Worm (Caenorhabditis elegans) whole organism, mixed stage, embryonic: ENCODE results near the gene grl-19.
A peak's percentile ranks its signal among the peaks of the same experiment; 100 is the strongest.

Source experiments
- M03D4.4 ChIP-seq: sonication (generic microtip); optimal IDR thresholded peaks from 2 replicates; lab custom pipeline; 2017; ENCODE audit warnings: mild to moderate bottlenecking, missing genetic modification characterization, missing compliant biosample characterization
- ceh-39 ChIP-seq: fragments of 150-350 bp; optimal IDR thresholded peaks from 2 replicates; lab custom pipeline; 2014; ENCODE audit warnings: missing biosample characterization, missing genetic modification characterization
- ceh-43 ChIP-seq: fragments of 200-800 bp; sonication (Bioruptor generic); optimal IDR thresholded peaks from 2 replicates; lab custom pipeline; 2018; ENCODE audit warnings: mild to moderate bottlenecking, missing genetic modification characterization, moderate library complexity, missing compliant biosample characterization
- ceh-83 ChIP-seq: fragments of 200-800 bp; sonication (Bioruptor generic); optimal IDR thresholded peaks from 2 replicates; lab custom pipeline; 2018; ENCODE audit warnings: mild to moderate bottlenecking, missing genetic modification characterization, missing compliant biosample characterization
- ces-1 ChIP-seq: fragments of 150-350 bp; optimal IDR thresholded peaks from 2 replicates; lab custom pipeline; 2014; ENCODE audit warnings: missing biosample characterization, missing genetic modification reagents, missing genetic modification characterization
- cnd-1 ChIP-seq: fragments of 200-800 bp; sonication (Bioruptor generic); optimal IDR thresholded peaks from 2 replicates; lab custom pipeline; 2018; ENCODE audit warnings: mild to moderate bottlenecking, missing genetic modification characterization, missing compliant biosample characterization
- drap-1 ChIP-seq: fragments of 200-800 bp; sonication (Bioruptor generic); optimal IDR thresholded peaks from 3 replicates; lab custom pipeline; 2018; ENCODE audit warnings: mild to moderate bottlenecking, missing genetic modification characterization, missing compliant biosample characterization
- elt-1 ChIP-seq: sonication (generic microtip); optimal IDR thresholded peaks from 2 replicates; lab custom pipeline; 2017; ENCODE audit warnings: missing genetic modification characterization, mild to moderate bottlenecking, missing compliant biosample characterization, antibody characterized with exemption, moderate library complexity, borderline replicate concordance; ENCODE audit not compliant: insufficient read depth
- elt-3 ChIP-seq: fragments of 150-350 bp; optimal IDR thresholded peaks from 2 replicates; lab custom pipeline; 2014; ENCODE audit warnings: missing biosample characterization, missing genetic modification characterization
- flh-1 ChIP-seq: fragments of 200-800 bp; sonication (Bioruptor generic); optimal IDR thresholded peaks from 2 replicates; lab custom pipeline; 2018; ENCODE audit warnings: mild to moderate bottlenecking, missing genetic modification characterization, moderate library complexity, missing compliant biosample characterization
- ham-2 ChIP-seq: fragments of 200-800 bp; sonication (Bioruptor generic); optimal IDR thresholded peaks from 2 replicates; lab custom pipeline; 2018; ENCODE audit warnings: mild to moderate bottlenecking, missing genetic modification characterization, missing compliant biosample characterization
- hlh-1 ChIP-seq: fragments of 150-350 bp; optimal IDR thresholded peaks from 2 replicates; lab custom pipeline; 2014; ENCODE audit warnings: missing biosample characterization, missing genetic modification reagents, missing genetic modification characterization
- lin-13 ChIP-seq: fragments of 150-350 bp; optimal IDR thresholded peaks from 2 replicates; lab custom pipeline; 2014; ENCODE audit warnings: missing biosample characterization, missing genetic modification characterization
- lin-32 ChIP-seq: fragments of 200-800 bp; sonication (Bioruptor generic); optimal IDR thresholded peaks from 2 replicates; lab custom pipeline; 2018; ENCODE audit warnings: mild to moderate bottlenecking, missing genetic modification characterization, missing compliant biosample characterization
- lsy-2 ChIP-seq: fragments of 150-350 bp; optimal IDR thresholded peaks from 2 replicates; lab custom pipeline; 2014; ENCODE audit warnings: missing biosample characterization, missing genetic modification characterization
- mab-5 ChIP-seq: fragments of 150-350 bp; optimal IDR thresholded peaks from 2 replicates; lab custom pipeline; 2014; ENCODE audit warnings: missing biosample characterization, missing genetic modification characterization
- mep-1 ChIP-seq: fragments of 150-350 bp; optimal IDR thresholded peaks from 2 replicates; lab custom pipeline; 2017; ENCODE audit warnings: missing biosample characterization, missing genetic modification reagents, missing genetic modification characterization, inconsistent platforms
- mls-2 ChIP-seq: sonication (generic microtip); optimal IDR thresholded peaks from 2 replicates; lab custom pipeline; 2016; ENCODE audit warnings: mild to moderate bottlenecking, missing genetic modification characterization, moderate library complexity, missing compliant biosample characterization
- nhr-12 ChIP-seq: fragments of 150-350 bp; optimal IDR thresholded peaks from 2 replicates; lab custom pipeline; 2014; ENCODE audit warnings: missing biosample characterization, missing genetic modification characterization
- nhr-2 ChIP-seq: fragments of 150-350 bp; optimal IDR thresholded peaks from 2 replicates; lab custom pipeline; 2014; ENCODE audit warnings: missing biosample characterization, missing genetic modification characterization
- nhr-237 ChIP-seq: fragments of 150-350 bp; optimal IDR thresholded peaks from 2 replicates; lab custom pipeline; 2014; ENCODE audit warnings: missing biosample characterization, missing genetic modification characterization
- nhr-28 ChIP-seq: fragments of 150-350 bp; optimal IDR thresholded peaks from 2 replicates; lab custom pipeline; 2014; ENCODE audit warnings: missing biosample characterization, missing genetic modification characterization
- pha-4 ChIP-seq: fragments of 150-350 bp; optimal IDR thresholded peaks from 2 replicates; lab custom pipeline; 2018; ENCODE audit warnings: missing biosample characterization, missing genetic modification reagents, missing genetic modification characterization
- sem-2 ChIP-seq: fragments of 200-800 bp; sonication (Bioruptor generic); optimal IDR thresholded peaks from 2 replicates; lab custom pipeline; 2018; ENCODE audit warnings: mild to moderate bottlenecking, missing genetic modification characterization, missing compliant biosample characterization
- snpc-4 ChIP-seq: fragments of 150-350 bp; optimal IDR thresholded peaks from 2 replicates; lab custom pipeline; 2014; ENCODE audit warnings: missing biosample characterization, missing genetic modification characterization
- tbx-8 ChIP-seq: fragments of 200-800 bp; sonication (Bioruptor generic); optimal IDR thresholded peaks from 2 replicates; lab custom pipeline; 2018; ENCODE audit warnings: mild to moderate bottlenecking, missing genetic modification characterization, moderate library complexity, missing compliant biosample characterization
- unc-39 ChIP-seq: fragments of 150-350 bp; optimal IDR thresholded peaks from 2 replicates; lab custom pipeline; 2014; ENCODE audit warnings: missing biosample characterization, missing genetic modification characterization
- unc-62 ChIP-seq: fragments of 150-350 bp; optimal IDR thresholded peaks from 2 replicates; lab custom pipeline; 2014; ENCODE audit warnings: missing biosample characterization, missing genetic modification reagents, missing genetic modification characterization
- zip-8 ChIP-seq: fragments of 150-350 bp; optimal IDR thresholded peaks from 2 replicates; lab custom pipeline; 2014; ENCODE audit warnings: missing biosample characterization, missing genetic modification characterization
- ztf-11 ChIP-seq: fragments of 150-350 bp; optimal IDR thresholded peaks from 2 replicates; lab custom pipeline; 2014; ENCODE audit warnings: missing biosample characterization, missing genetic modification characterization

Gene grl-19

ce11 chrIV:244843-245242, 7.5 kb downstream of the grl-19 start, which contains the start of gene aass-1:
Gene aass-1, plus strand, starts transcription at chrIV:245143.
- TF ChIP-seq nhr-237 (tag; lab: Kevin White, UChicago) (no peak), nhr-2 (no peak)

ce11 chrIV:244278-244677, 8.1 kb downstream of the grl-19 start:
- TF ChIP-seq sem-2 (GFP tag; lab: Kevin White, UChicago), result no peak
- no peak for TF ChIP-seq ces-1 (GFP tag; lab: Kevin White, UChicago)
- TF ChIP-seq nhr-237 (tag; lab: Kevin White, UChicago), result no peak
- peak; percentile 86 for TF ChIP-seq zip-8 (tag; lab: Kevin White, UChicago)
- TF ChIP-seq ham-2 (GFP tag; lab: Kevin White, UChicago), result no peak
- no peak for TF ChIP-seq tbx-8 (GFP tag; lab: Kevin White, UChicago)
- no peak for TF ChIP-seq pha-4 (tag; lab: Kevin White, UChicago)
- TF ChIP-seq ceh-39, result no peak

- TF ChIP-seq ces-1 (GFP tag; lab: Kevin White, UChicago) (peak; percentile 37), lin-32 (GFP tag; lab: Kevin White, UChicago) (no peak), nhr-12 (tag; lab: Kevin White, UChicago) (no peak), unc-39 (tag; lab: Kevin White, UChicago) (no peak), M03D4.4 (tag; lab: Kevin White, UChicago) (no peak), lin-13 (peak; percentile 3), lsy-2 (tag; lab: Kevin White, UChicago) (peak; percentile 32), ceh-39 (no peak), elt-3 (tag; lab: Kevin White, UChicago) (no peak), mep-1 (tag; lab: Kevin White, UChicago) (no peak), hlh-1 (tag; lab: Kevin White, UChicago) (no peak), zip-8 (tag; lab: Kevin White, UChicago) (no peak), mls-2 (tag; lab: Kevin White, UChicago) (no peak), elt-1 (tag; lab: Kevin White, UChicago) (no peak)
Measured at ce11 chrIV:240257-240754, 12.0 kb downstream of the grl-19 start, which contains the start of the genes fnta-1 and cogc-8. Gene fnta-1, minus strand, starts transcription at chrIV:240307. Gene cogc-8, plus strand, starts transcription at chrIV:240451.

ce11 chrIV:237350-237749, 15.0 kb downstream of the grl-19 start, which contains the start of gene ints-13:
Gene ints-13, minus strand, starts transcription at chrIV:237450.
- TF ChIP-seq flh-1 (GFP tag; lab: Kevin White, UChicago), result no peak
- no peak for TF ChIP-seq lin-32 (GFP tag; lab: Kevin White, UChicago)
- TF ChIP-seq ceh-39, result no peak
- no peak for TF ChIP-seq pha-4 (tag; lab: Kevin White, UChicago)
- no peak for TF ChIP-seq ces-1 (GFP tag; lab: Kevin White, UChicago)
- TF ChIP-seq mab-5 (tag; lab: Kevin White, UChicago), result no peak
- no peak for TF ChIP-seq unc-39 (tag; lab: Kevin White, UChicago)
- no peak for TF ChIP-seq sem-2 (GFP tag; lab: Kevin White, UChicago)
- no peak for TF ChIP-seq nhr-237 (tag; lab: Kevin White, UChicago)

- TF ChIP-seq drap-1 (GFP tag; lab: Kevin White, UChicago) (no peak), nhr-12 (tag; lab: Kevin White, UChicago) (no peak), tbx-8 (GFP tag; lab: Kevin White, UChicago) (no peak), lin-32 (GFP tag; lab: Kevin White, UChicago) (no peak), nhr-28 (no peak), ceh-43 (GFP tag; lab: Kevin White, UChicago) (no peak), ceh-83 (GFP tag; lab: Kevin White, UChicago) (no peak)
Measured at ce11 chrIV:236138-236537, 16.2 kb downstream of the grl-19 start.

ce11 chrIV:231673-232072, 20.7 kb downstream of the grl-19 start, which contains the start of gene gtf-2H1:
Gene gtf-2H1, minus strand, starts transcription at chrIV:231773.
- TF ChIP-seq drap-1 (GFP tag; lab: Kevin White, UChicago) (no peak), elt-1 (tag; lab: Kevin White, UChicago) (no peak), lin-13 (no peak), ham-2 (GFP tag; lab: Kevin White, UChicago) (no peak), cnd-1 (tag; lab: Kevin White, UChicago) (no peak), M03D4.4 (tag; lab: Kevin White, UChicago) (no peak), nhr-2 (no peak), lin-32 (GFP tag; lab: Kevin White, UChicago) (no peak), tbx-8 (GFP tag; lab: Kevin White, UChicago) (no peak), hlh-1 (tag; lab: Kevin White, UChicago) (no peak), ztf-11 (tag; lab: Kevin White, UChicago) (no peak), pha-4 (tag; lab: Kevin White, UChicago) (no peak), snpc-4 (tag; lab: Kevin White, UChicago) (no peak), mep-1 (tag; lab: Kevin White, UChicago) (no peak), nhr-237 (tag; lab: Kevin White, UChicago) (no peak), ceh-43 (GFP tag; lab: Kevin White, UChicago) (no peak), unc-62 (no peak), zip-8 (tag; lab: Kevin White, UChicago) (no peak), nhr-12 (tag; lab: Kevin White, UChicago) (no peak), sem-2 (GFP tag; lab: Kevin White, UChicago) (no peak)
